Fruit fly (Drosophila melanogaster) Kc167 (cell line): ENCODE data around the gene CG4872.

Experiments used
- Myc ChIP-seq: fragments of >200 bp; optimal IDR thresholded peaks from 2 replicates; lab custom pipeline; 2017; ENCODE audit warnings: missing external identifiers
- Sin3A ChIP-seq: fragments of >200 bp; optimal IDR thresholded peaks from 2 replicates; lab custom pipeline; 2018; ENCODE audit warnings: missing external identifiers
- h ChIP-seq: fragments of >200 bp; optimal IDR thresholded peaks from 3 replicates; lab custom pipeline; 2018; ENCODE audit warnings: missing external identifiers
- insv ChIP-seq: fragments of >200 bp; optimal IDR thresholded peaks from 3 replicates; lab custom pipeline; 2018; ENCODE audit warnings: missing external identifiers
- psq ChIP-seq: fragments of >200 bp; optimal IDR thresholded peaks from 2 replicates; lab custom pipeline; 2017; ENCODE audit warnings: missing external identifiers
- ttk ChIP-seq: sonication (Bioruptor generic); optimal IDR thresholded peaks from 2 replicates; lab custom pipeline; 2017; ENCODE audit warnings: missing external identifiers

CG4872 gene

dm6 chrX:16848978-16849377 lies 32.2 kb upstream of the CG4872 start:
- no peak for TF ChIP-seq psq (lab: Kevin White, UChicago)
- TF ChIP-seq insv (lab: Kevin White, UChicago): no peak
- no peak for TF ChIP-seq h (lab: Kevin White, UChicago)
- TF ChIP-seq Sin3A: no peak
- no peak for TF ChIP-seq Myc
- TF ChIP-seq ttk (lab: Kevin White, UChicago): no peak

dm6 chrX:16849517-16849916 lies 31.6 kb upstream of the CG4872 start:
- TF ChIP-seq ttk (lab: Kevin White, UChicago) (no peak), Myc (no peak), Sin3A (no peak), psq (lab: Kevin White, UChicago) (no peak), h (lab: Kevin White, UChicago) (no peak), insv (lab: Kevin White, UChicago) (no peak)

- TF ChIP-seq h (lab: Kevin White, UChicago): no peak
- no peak for TF ChIP-seq Sin3A
- TF ChIP-seq psq (lab: Kevin White, UChicago): no peak
- no peak for TF ChIP-seq Myc
- no peak for TF ChIP-seq insv (lab: Kevin White, UChicago)
- TF ChIP-seq ttk (lab: Kevin White, UChicago): no peak
Observed at dm6 chrX:16854746-16855145, 26.4 kb upstream of the CG4872 start.

dm6 chrX:16859732-16860131 lies 21.4 kb upstream of the CG4872 start:
- TF ChIP-seq insv (lab: Kevin White, UChicago): no peak
- no peak for TF ChIP-seq Sin3A
- TF ChIP-seq ttk (lab: Kevin White, UChicago): no peak
- TF ChIP-seq Myc: no peak
- no peak for TF ChIP-seq psq (lab: Kevin White, UChicago)
- TF ChIP-seq h (lab: Kevin White, UChicago): no peak

- TF ChIP-seq h (lab: Kevin White, UChicago) (no peak), psq (lab: Kevin White, UChicago) (no peak), insv (lab: Kevin White, UChicago) (no peak), ttk (lab: Kevin White, UChicago) (no peak), Myc (no peak), Sin3A (no peak)
Observed at dm6 chrX:16867622-16868021, 13.5 kb upstream of the CG4872 start.

dm6 chrX:16871808-16872207 lies 9.3 kb upstream of the CG4872 start:
- no peak for TF ChIP-seq psq (lab: Kevin White, UChicago)
- TF ChIP-seq Myc: no peak
- TF ChIP-seq ttk (lab: Kevin White, UChicago): no peak
- TF ChIP-seq h (lab: Kevin White, UChicago): no peak
- TF ChIP-seq insv (lab: Kevin White, UChicago): no peak
- TF ChIP-seq Sin3A: no peak

- no peak for TF ChIP-seq insv (lab: Kevin White, UChicago)
- TF ChIP-seq h (lab: Kevin White, UChicago): no peak
- TF ChIP-seq Myc: no peak
Observed at dm6 chrX:16873053-16873452, 8.1 kb upstream of the CG4872 start.

dm6 chrX:16874671-16875070 lies 6.5 kb upstream of the CG4872 start:
- TF ChIP-seq psq (lab: Kevin White, UChicago) (no peak), h (lab: Kevin White, UChicago) (no peak), Sin3A (no peak), insv (lab: Kevin White, UChicago) (no peak), Myc (no peak), ttk (lab: Kevin White, UChicago) (no peak)

dm6 chrX:16876425-16876824 lies 4.7 kb upstream of the CG4872 start, which contains the start of gene CG13003:
TSS of gene CG13003 (minus strand) at chrX:16876544.
- no peak for TF ChIP-seq psq (lab: Kevin White, UChicago)
- no peak for TF ChIP-seq h (lab: Kevin White, UChicago)
- TF ChIP-seq insv (lab: Kevin White, UChicago): no peak
- no peak for TF ChIP-seq Sin3A
- no peak for TF ChIP-seq Myc
- TF ChIP-seq ttk (lab: Kevin White, UChicago): no peak

- no peak for TF ChIP-seq h (lab: Kevin White, UChicago)
- no peak for TF ChIP-seq Sin3A
- no peak for TF ChIP-seq Myc
Observed at dm6 chrX:16880013-16880412, 1.1 kb upstream of the CG4872 start.

- no peak for TF ChIP-seq h (lab: Kevin White, UChicago)
- no peak for TF ChIP-seq ttk (lab: Kevin White, UChicago)
- no peak for TF ChIP-seq Sin3A
- no peak for TF ChIP-seq insv (lab: Kevin White, UChicago)
- no peak for TF ChIP-seq Myc
- no peak for TF ChIP-seq psq (lab: Kevin White, UChicago)
Observed at dm6 chrX:16884280-16884679, 3.1 kb downstream of the CG4872 start, which contains the start of the genes Nprl2 and Polr3I. TSS of gene Nprl2 (minus strand) at chrX:16884365. TSS of gene Polr3I (plus strand) at chrX:16884581.

- no peak for TF ChIP-seq Myc
- TF ChIP-seq h (lab: Kevin White, UChicago): no peak
- TF ChIP-seq Sin3A: no peak
- TF ChIP-seq insv (lab: Kevin White, UChicago): no peak
- no peak for TF ChIP-seq ttk (lab: Kevin White, UChicago)
- TF ChIP-seq psq (lab: Kevin White, UChicago): no peak
Observed at dm6 chrX:16886551-16886950, 5.4 kb downstream of the CG4872 start, which contains the start of the genes DENR and CG4880. TSS of gene DENR (minus strand) at chrX:16886560. TSS of gene CG4880 (plus strand) at chrX:16886818.

- TF ChIP-seq h (lab: Kevin White, UChicago) (no peak), psq (lab: Kevin White, UChicago) (no peak), ttk (lab: Kevin White, UChicago) (no peak), insv (lab: Kevin White, UChicago) (no peak)
Observed at dm6 chrX:16889510-16889909, 8.4 kb downstream of the CG4872 start, which contains the start of gene CG13002. TSS of gene CG13002 (plus strand) at chrX:16889810.
